Worm (Caenorhabditis elegans): ENCODE data around the gene akt-1.

ce11 chrV:10233330-10233729 is 15.4 kb upstream of the akt-1 start, which contains the start of gene str-182:
- no peak for TF ChIP-seq nhr-21 (tag; optimal IDR thresholded peaks at IDR 0.05)
- TF ChIP-seq unc-62 (GFP tag; optimal IDR thresholded peaks at IDR 0.05) = no peak
- no peak for TF ChIP-seq skn-1 (tag; optimal IDR thresholded peaks at IDR 0.05)
- no peak for TF ChIP-seq ztf-1 (GFP tag; conservative IDR thresholded peaks at IDR 0.05)
- no peak for TF ChIP-seq ztf-4 (tag; optimal IDR thresholded peaks at IDR 0.05)
- no peak for TF ChIP-seq ztf-11 (tag; optimal IDR thresholded peaks at IDR 0.05)
- no peak for TF ChIP-seq ceh-82 (tag; optimal IDR thresholded peaks at IDR 0.05)
- no peak for TF ChIP-seq blmp-1 (tag; optimal IDR thresholded peaks at IDR 0.05; ENCODE audit: insufficient read depth)
- no peak for TF ChIP-seq nhr-25 (tag; optimal IDR thresholded peaks at IDR 0.05)
- TF ChIP-seq lin-39 (tag; optimal IDR thresholded peaks at IDR 0.05) = no peak
- no peak for TF ChIP-seq nhr-12 (tag; optimal IDR thresholded peaks at IDR 0.05)
- no peak for TF ChIP-seq elt-3 (tag; optimal IDR thresholded peaks at IDR 0.05)
- no peak for TF ChIP-seq lin-13 (GFP tag; optimal IDR thresholded peaks at IDR 0.05)
- no peak for TF ChIP-seq dmd-4 (tag; optimal IDR thresholded peaks at IDR 0.05)

Data from whole organism, L2 larva.